Worm (Caenorhabditis elegans) whole organism, young adult: Measurements from ENCODE around the gene nra-1.

ENCODE experiments used
- B0019.2 ChIP-seq: fragments of 200-800 bp; sonication (Bioruptor generic); conservative IDR thresholded peaks from 2 replicates; pipeline ENCODE4 v1.3.6; 2022; ENCODE audit warnings: missing genetic modification reagents, missing genetic modification characterization, missing compliant biosample characterization
- B0336.3 ChIP-seq: fragments of 200-800 bp; sonication (Bioruptor generic); IDR thresholded peaks from 2 replicates; pipeline ENCODE4 v1.3.6; 2022; ENCODE audit warnings: missing genetic modification characterization, missing compliant biosample characterization
- C06A6.2 ChIP-seq: fragments of 200-800 bp; sonication (Bioruptor generic); conservative IDR thresholded peaks from 2 replicates; pipeline ENCODE4 v1.3.6; 2022; ENCODE audit warnings: missing genetic modification characterization, missing compliant biosample characterization
- F10E7.11 ChIP-seq: sonication (generic microtip); optimal IDR thresholded peaks from 2 replicates; lab custom pipeline; 2017; ENCODE audit warnings: mild to moderate bottlenecking, missing genetic modification characterization, moderate library complexity, missing compliant biosample characterization
- F23B12.7 ChIP-seq: sonication (generic microtip); optimal IDR thresholded peaks from 2 replicates; lab custom pipeline; 2017; ENCODE audit warnings: missing genetic modification characterization, mild to moderate bottlenecking, missing compliant biosample characterization, antibody characterized with exemption, moderate library complexity; ENCODE audit not compliant: insufficient read depth
- F39B2.1 ChIP-seq: fragments of 200-800 bp; sonication (Bioruptor generic); IDR thresholded peaks from 2 replicates; pipeline ENCODE4 v1.3.6; 2022; ENCODE audit warnings: missing genetic modification reagents, missing genetic modification characterization, missing compliant biosample characterization
- F49E8.2 ChIP-seq: sonication (generic microtip); optimal IDR thresholded peaks from 3 replicates; lab custom pipeline; 2017; ENCODE audit warnings: missing genetic modification characterization, mild to moderate bottlenecking, missing compliant biosample characterization, antibody characterized with exemption, moderate library complexity; ENCODE audit not compliant: insufficient read depth
- K11D2.4 ChIP-seq: fragments of 200-800 bp; sonication (Bioruptor generic); IDR thresholded peaks from 2 replicates; pipeline ENCODE4 v1.3.6; 2022; ENCODE audit warnings: missing genetic modification reagents, missing genetic modification characterization, missing compliant biosample characterization
- Y56A3A.18 ChIP-seq: fragments of 200-800 bp; sonication (Bioruptor generic); IDR thresholded peaks from 2 replicates; pipeline ENCODE4 v1.3.6; 2022; ENCODE audit warnings: missing genetic modification reagents, missing genetic modification characterization, missing compliant biosample characterization
- Y79H2A.3 ChIP-seq: fragments of 200-800 bp; sonication (Bioruptor generic); conservative IDR thresholded peaks from 2 replicates; pipeline ENCODE4 v1.3.6; 2022; ENCODE audit warnings: missing genetic modification reagents, missing genetic modification characterization, missing compliant biosample characterization
- ama-1 ChIP-seq, 3 experiments: fragments of 150-350 bp in 1 of 3; sonication (generic microtip) in 2 of 3; optimal IDR thresholded peaks; 2 replicates each; lab custom pipeline; 2014 to 2018; ENCODE audit warnings: missing biosample characterization in 2 of 3, missing genetic modification characterization in 2 of 3, missing genetic modification reagents in 2 of 3
- aptf-3 ChIP-seq: fragments of 200-800 bp; sonication (Bioruptor generic); IDR thresholded peaks from 2 replicates; pipeline ENCODE4 v1.3.6; 2022; ENCODE audit warnings: missing genetic modification characterization, missing compliant biosample characterization
- atf-7 ChIP-seq: sonication (generic microtip); optimal IDR thresholded peaks from 2 replicates; lab custom pipeline; 2017; ENCODE audit warnings: mild to moderate bottlenecking, missing genetic modification characterization, missing compliant biosample characterization
- attf-5 ChIP-seq: fragments of 200-800 bp; sonication (Bioruptor generic); optimal IDR thresholded peaks from 2 replicates; lab custom pipeline; 2018; ENCODE audit warnings: mild to moderate bottlenecking, missing genetic modification characterization, missing compliant biosample characterization
- bed-1 ChIP-seq: fragments of 200-800 bp; sonication (Bioruptor generic); IDR thresholded peaks from 2 replicates; pipeline ENCODE4 v1.3.6; 2022; ENCODE audit warnings: missing genetic modification reagents, missing genetic modification characterization, missing compliant biosample characterization
- bed-2 ChIP-seq: fragments of 200-800 bp; sonication (Bioruptor generic); IDR thresholded peaks from 2 replicates; pipeline ENCODE4 v1.3.6; 2022; ENCODE audit warnings: missing genetic modification reagents, missing genetic modification characterization, missing compliant biosample characterization
- cebp-1 ChIP-seq, 2 experiments: fragments of 200-800 bp in 1 of 2; sonication (Bioruptor generic) in 1 of 2; sonication (generic microtip) in 1 of 2; IDR thresholded peaks in 1 of 2; optimal IDR thresholded peaks in 1 of 2; 2 replicates each; pipeline versions ENCODE4 v1.3.6 to Lab custom; 2017 to 2022; ENCODE audit warnings: missing compliant biosample characterization in 2 of 2, missing genetic modification characterization in 2 of 2, mild to moderate bottlenecking in 1 of 2, missing genetic modification reagents in 1 of 2, moderate library complexity in 1 of 2
- die-1 ChIP-seq: sonication (generic microtip); optimal IDR thresholded peaks from 2 replicates; lab custom pipeline; 2016; ENCODE audit warnings: missing genotype, mild to moderate bottlenecking, missing genetic modification characterization, missing compliant biosample characterization
- dox-1 ChIP-seq: fragments of 200-800 bp; sonication (Bioruptor generic); IDR thresholded peaks from 2 replicates; pipeline ENCODE4 v1.3.6; 2022; ENCODE audit warnings: missing genetic modification reagents, missing genetic modification characterization, missing compliant biosample characterization
- dpff-1 ChIP-seq: sonication (generic microtip); optimal IDR thresholded peaks from 2 replicates; lab custom pipeline; 2017; ENCODE audit warnings: mild to moderate bottlenecking, missing genetic modification characterization, missing compliant biosample characterization
- egl-44 ChIP-seq: fragments of 200-800 bp; sonication (Bioruptor generic); IDR thresholded peaks from 2 replicates; pipeline ENCODE4 v1.3.6; 2022; ENCODE audit warnings: missing genetic modification reagents, missing genetic modification characterization, missing compliant biosample characterization
- egrh-3 ChIP-seq: fragments of 200-800 bp; sonication (Bioruptor generic); IDR thresholded peaks from 2 replicates; pipeline ENCODE4 v1.3.6; 2022; ENCODE audit warnings: missing genetic modification reagents, missing genetic modification characterization, missing compliant biosample characterization
- hmg-1.2 ChIP-seq: fragments of 200-800 bp; sonication (Bioruptor generic); IDR thresholded peaks from 2 replicates; pipeline ENCODE4 v1.3.6; 2022; ENCODE audit warnings: missing genetic modification reagents, missing genetic modification characterization, missing compliant biosample characterization
- lag-1 ChIP-seq: fragments of 200-800 bp; sonication (Bioruptor generic); IDR thresholded peaks from 2 replicates; pipeline ENCODE4 v1.3.6; 2022; ENCODE audit warnings: missing genetic modification reagents, missing genetic modification characterization, missing compliant biosample characterization
- let-526 ChIP-seq: fragments of 200-800 bp; sonication (Bioruptor generic); IDR thresholded peaks from 2 replicates; pipeline ENCODE4 v1.3.6; 2022; ENCODE audit warnings: missing genetic modification reagents, missing genetic modification characterization, missing compliant biosample characterization
- lin-40 ChIP-seq: sonication (generic microtip); optimal IDR thresholded peaks from 2 replicates; lab custom pipeline; 2016; ENCODE audit warnings: missing genetic modification characterization, mild to moderate bottlenecking, missing compliant biosample characterization, missing genotype, missing genetic modification reagents
- lin-54 ChIP-seq: fragments of 200-800 bp; sonication (Bioruptor generic); optimal IDR thresholded peaks from 2 replicates; lab custom pipeline; 2018; ENCODE audit warnings: mild to moderate bottlenecking, missing genetic modification characterization, missing compliant biosample characterization
- lsy-27 ChIP-seq: sonication (generic microtip); optimal IDR thresholded peaks from 2 replicates; lab custom pipeline; 2017; ENCODE audit warnings: missing genetic modification characterization, mild to moderate bottlenecking, missing compliant biosample characterization, antibody characterized with exemption, missing genotype, borderline replicate concordance; ENCODE audit not compliant: insufficient read depth
- mes-4 ChIP-seq: sonication (generic microtip); optimal IDR thresholded peaks from 2 replicates; lab custom pipeline; 2016; ENCODE audit warnings: missing genotype, missing genetic modification characterization, missing compliant biosample characterization
- nfya-2 ChIP-seq: fragments of 200-800 bp; sonication (Bioruptor generic); IDR thresholded peaks from 2 replicates; pipeline ENCODE4 v1.3.6; 2022; ENCODE audit warnings: missing genetic modification reagents, missing genetic modification characterization, missing compliant biosample characterization
- nfyb-1 ChIP-seq: fragments of 200-800 bp; sonication (Bioruptor generic); IDR thresholded peaks from 2 replicates; pipeline ENCODE4 v1.3.6; 2022; ENCODE audit warnings: missing genetic modification reagents, missing genetic modification characterization, missing compliant biosample characterization
- nhr-179 ChIP-seq: sonication (generic microtip); optimal IDR thresholded peaks from 2 replicates; lab custom pipeline; 2016; ENCODE audit warnings: mild to moderate bottlenecking, missing genetic modification characterization, missing compliant biosample characterization
- nhr-80 ChIP-seq: sonication (generic microtip); optimal IDR thresholded peaks from 2 replicates; lab custom pipeline; 2016; ENCODE audit warnings: missing genetic modification characterization, missing compliant biosample characterization
- nhr-90 ChIP-seq: sonication (generic microtip); optimal IDR thresholded peaks from 2 replicates; lab custom pipeline; 2016; ENCODE audit warnings: missing genotype, mild to moderate bottlenecking, missing genetic modification characterization, missing compliant biosample characterization
- pha-4 ChIP-seq: fragments of 150-350 bp; sonication (generic microtip); optimal IDR thresholded peaks from 2 replicates; lab custom pipeline; 2014; ENCODE audit warnings: missing biosample characterization, missing genetic modification reagents, missing genetic modification characterization
- repo-1 ChIP-seq: sonication (generic microtip); optimal IDR thresholded peaks from 2 replicates; lab custom pipeline; 2017; ENCODE audit warnings: mild to moderate bottlenecking, missing genetic modification characterization, missing compliant biosample characterization
- snpc-4 ChIP-seq, 5 experiments: fragments of 150-350 bp in 1 of 5; sonication (generic microtip) in 4 of 5; optimal IDR thresholded peaks; 2 replicates each; lab custom pipeline; 2014 to 2018; ENCODE audit warnings: missing genetic modification characterization in 5 of 5, missing biosample characterization in 3 of 5, antibody characterized with exemption in 2 of 5, mild to moderate bottlenecking in 2 of 5, missing compliant biosample characterization in 2 of 5, missing genotype in 2 of 5, moderate library complexity in 2 of 5, missing genetic modification reagents in 1 of 5
- somi-1 ChIP-seq: fragments of 200-800 bp; sonication (Bioruptor generic); optimal IDR thresholded peaks from 2 replicates; lab custom pipeline; 2018; ENCODE audit warnings: mild to moderate bottlenecking, missing genetic modification characterization, missing compliant biosample characterization
- tbp1 ChIP-seq: fragments of 200-800 bp; sonication (Bioruptor generic); optimal IDR thresholded peaks from 2 replicates; lab custom pipeline; 2018; ENCODE audit warnings: mild to moderate bottlenecking, missing genetic modification characterization, missing compliant biosample characterization
- tbx-9 ChIP-seq: sonication (generic microtip); optimal IDR thresholded peaks from 2 replicates; lab custom pipeline; 2016; ENCODE audit warnings: borderline replicate concordance, missing genetic modification characterization, inconsistent platforms, missing compliant biosample characterization
- tlf-1 ChIP-seq: fragments of 200-800 bp; sonication (Bioruptor generic); optimal IDR thresholded peaks from 2 replicates; lab custom pipeline; 2018; ENCODE audit warnings: mild to moderate bottlenecking, missing genetic modification characterization, missing compliant biosample characterization
- unc-130 ChIP-seq: sonication (generic microtip); optimal IDR thresholded peaks from 2 replicates; lab custom pipeline; 2016; ENCODE audit warnings: missing genetic modification reagents, missing genetic modification characterization, missing compliant biosample characterization
- unc-62 ChIP-seq: fragments of 150-350 bp; optimal IDR thresholded peaks from 2 replicates; lab custom pipeline; 2014; ENCODE audit warnings: missing biosample characterization, missing genetic modification reagents, missing genetic modification characterization
- ztf-18 ChIP-seq: sonication (generic microtip); optimal IDR thresholded peaks from 2 replicates; lab custom pipeline; 2016; ENCODE audit warnings: missing genotype, mild to moderate bottlenecking, missing genetic modification characterization, missing compliant biosample characterization
- ztf-22 ChIP-seq: fragments of 200-800 bp; sonication (Bioruptor generic); optimal IDR thresholded peaks from 2 replicates; lab custom pipeline; 2018; ENCODE audit warnings: mild to moderate bottlenecking, missing genetic modification characterization, moderate library complexity, missing compliant biosample characterization

nra-1 gene

DNA sequence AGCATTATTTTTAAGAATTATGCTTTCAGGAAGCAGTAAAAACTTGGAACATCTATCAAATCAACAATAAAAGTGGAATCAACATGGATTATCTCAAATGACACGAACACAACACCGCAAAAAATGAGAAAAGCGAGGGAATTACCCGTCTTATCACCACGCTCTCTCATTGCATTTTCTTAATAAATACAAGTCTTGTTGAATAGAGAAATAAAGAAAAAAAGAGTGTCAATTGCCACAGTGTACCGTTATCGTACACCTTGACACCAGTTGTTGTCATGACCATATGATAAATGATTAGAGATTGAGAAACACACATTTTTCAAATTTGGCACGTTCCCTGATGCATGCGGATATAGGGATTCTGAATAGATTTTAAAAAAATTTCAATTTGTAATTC lies 20.3 kb downstream of the nra-1 start:
- TF ChIP-seq dpff-1 (no peak), atf-7 (tag; lab: Kevin White, UChicago) (peak; percentile 3), nhr-80 (tag; lab: Kevin White, UChicago) (peak; percentile 93), repo-1 (tag; lab: Kevin White, UChicago) (no peak), ztf-22 (peak; percentile 66), dox-1 (GFP tag; lab: Robert Waterston, UW) (peak; percentile 39; the same call in 1 of the 2 replicates), lin-54 (GFP tag; lab: Kevin White, UChicago) (peak; percentile 9), bed-2 (GFP tag; lab: Robert Waterston, UW) (no peak), F39B2.1 (no peak), cebp-1 (GFP tag; IDR thresholded peaks at IDR 0.05; lab: Robert Waterston, UW) (no peak), cebp-1 (tag; optimal IDR thresholded peaks at IDR 0.05; lab: Kevin White, UChicago) (peak; percentile 38), nhr-90 (tag; lab: Kevin White, UChicago) (peak; percentile 6), lin-40 (tag; lab: Kevin White, UChicago) (peak; percentile 40), unc-130 (GFP tag; lab: Kevin White, UChicago) (no peak), C06A6.2 (no peak), tlf-1 (no peak), pha-4 (no peak), tbp1 (peak; percentile 43), F23B12.7 (peak; percentile 54), tbx-9 (tag; lab: Kevin White, UChicago) (no peak), bed-1 (GFP tag; lab: Robert Waterston, UW) (no peak), hmg-1.2 (GFP tag; lab: Robert Waterston, UW) (peak; percentile 32; the same call in 1 of the 2 replicates), attf-5 (GFP tag; lab: Kevin White, UChicago) (peak; percentile 50)
- TF ChIP-seq, all 124 proteins: peak for 12

DNA sequence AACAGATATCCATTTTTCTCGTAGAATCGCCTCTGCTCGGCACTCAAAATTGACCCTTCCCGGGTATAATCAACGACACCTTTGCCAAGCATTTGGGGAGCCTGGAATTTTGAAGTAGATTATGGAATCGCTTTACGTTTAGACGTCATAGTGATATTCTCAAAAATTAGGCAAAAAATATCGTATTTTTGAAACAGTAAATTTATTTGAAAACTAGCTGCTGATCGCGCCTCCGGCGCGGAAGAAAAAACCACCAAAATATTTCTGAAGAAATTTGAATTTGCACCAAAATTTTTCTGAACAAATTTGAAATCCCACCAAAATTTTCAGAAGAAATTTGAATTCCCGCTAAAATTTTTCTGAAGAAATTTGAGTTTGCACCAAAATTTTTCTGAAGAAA lies 21.6 kb downstream of the nra-1 start, which contains the start of gene ZK550.6:
ZK550.6 (minus strand) TSS at position 101 of the 400 bp plus-strand sequence.
- TF ChIP-seq lin-40 (tag; lab: Kevin White, UChicago) (no peak), somi-1 (GFP tag; lab: Kevin White, UChicago) (no peak), egrh-3 (GFP tag; lab: Robert Waterston, UW) (no peak), egl-44 (GFP tag; lab: Robert Waterston, UW) (no peak), nhr-179 (tag; lab: Kevin White, UChicago) (no peak), let-526 (GFP tag; lab: Robert Waterston, UW) (no peak), lsy-27 (no peak), Y56A3A.18 (GFP tag; lab: Robert Waterston, UW) (0 out of 2 replicates have a peak, but pooled peaks have one; percentile 34), unc-62 (GFP tag; lab: Kevin White, UChicago) (no peak), lag-1 (GFP tag; lab: Robert Waterston, UW) (no peak), snpc-4 (GFP tag; optimal IDR thresholded peaks at IDR 0.05; lab: Kevin White, UChicago) (no peak), snpc-4 (tag; optimal IDR thresholded peaks at IDR 0.05; lab: Kevin White, UChicago) (no peak), ztf-18 (tag; lab: Kevin White, UChicago) (no peak), B0336.3 (GFP tag; lab: Robert Waterston, UW) (peak; percentile 41; the same call in 1 of the 2 replicates), aptf-3 (no peak), F39B2.1 (no peak)

DNA sequence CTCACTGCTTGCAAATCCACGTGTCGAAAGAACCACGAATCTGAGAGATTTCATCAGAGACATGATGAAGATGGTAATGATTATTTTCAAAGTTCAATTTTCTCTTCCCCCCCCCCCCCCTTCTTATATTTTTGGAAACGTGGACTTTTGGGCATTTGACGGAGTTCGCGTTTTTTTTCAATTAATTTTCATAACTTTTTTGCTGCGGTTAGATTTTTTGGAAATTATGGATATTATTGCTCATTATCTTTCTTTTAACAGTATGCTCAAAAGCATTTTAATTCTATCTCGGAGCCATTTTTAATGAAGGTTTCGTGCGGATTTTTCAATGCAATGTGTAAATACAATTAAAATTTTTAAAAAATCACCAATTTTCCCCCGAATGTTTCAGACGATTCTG lies 24.7 kb downstream of the nra-1 start, which contains the start of gene phyh-1:
phyh-1 (minus strand) TSS at position 101 of the 400 bp plus-strand sequence.
- no peak for TF ChIP-seq K11D2.4 (GFP tag; lab: Robert Waterston, UW)
- no peak for TF ChIP-seq bed-1 (GFP tag; lab: Robert Waterston, UW)
- no peak for TF ChIP-seq F49E8.2 (tag; lab: Kevin White, UChicago)
- no peak for TF ChIP-seq ama-1 (optimal IDR thresholded peaks at IDR 0.05; lab: Kevin White, UChicago)
- TF ChIP-seq ama-1 (GFP tag; optimal IDR thresholded peaks at IDR 0.05; lab: Kevin White, UChicago): no peak
- TF ChIP-seq die-1 (tag; lab: Kevin White, UChicago): no peak
- TF ChIP-seq atf-7 (tag; lab: Kevin White, UChicago): no peak
- TF ChIP-seq somi-1 (GFP tag; lab: Kevin White, UChicago): no peak
- no peak for TF ChIP-seq dpff-1
- no peak for TF ChIP-seq F10E7.11
- no peak for TF ChIP-seq mes-4 (tag; lab: Kevin White, UChicago)
- no peak for TF ChIP-seq nfyb-1 (GFP tag; lab: Robert Waterston, UW)
- no peak for TF ChIP-seq nfya-2 (GFP tag; lab: Robert Waterston, UW)
- TF ChIP-seq tbp1: no peak
- TF ChIP-seq F39B2.1: no peak
- TF ChIP-seq B0019.2: no peak
- TF ChIP-seq Y79H2A.3 (GFP tag; lab: Robert Waterston, UW): no peak
- no peak for TF ChIP-seq F23B12.7
